Worm (Caenorhabditis elegans) whole organism, L2 larva: ENCODE measurements around the gene srt-32.

Experiments used
- nhr-77 ChIP-seq: fragments of 150-350 bp; optimal IDR thresholded peaks from 2 replicates; lab custom pipeline; 2014; ENCODE audit warnings: missing biosample characterization, missing genetic modification characterization
- snpc-4 ChIP-seq: fragments of 150-350 bp; optimal IDR thresholded peaks from 2 replicates; lab custom pipeline; 2014; ENCODE audit warnings: missing biosample characterization, missing genetic modification characterization
- unc-39 ChIP-seq: fragments of 150-350 bp; optimal IDR thresholded peaks from 2 replicates; lab custom pipeline; 2014; ENCODE audit warnings: missing biosample characterization, missing genetic modification characterization
- unc-62 ChIP-seq: fragments of 150-350 bp; optimal IDR thresholded peaks from 2 replicates; lab custom pipeline; 2014; ENCODE audit warnings: missing biosample characterization, missing genetic modification reagents, missing genetic modification characterization

DNA sequence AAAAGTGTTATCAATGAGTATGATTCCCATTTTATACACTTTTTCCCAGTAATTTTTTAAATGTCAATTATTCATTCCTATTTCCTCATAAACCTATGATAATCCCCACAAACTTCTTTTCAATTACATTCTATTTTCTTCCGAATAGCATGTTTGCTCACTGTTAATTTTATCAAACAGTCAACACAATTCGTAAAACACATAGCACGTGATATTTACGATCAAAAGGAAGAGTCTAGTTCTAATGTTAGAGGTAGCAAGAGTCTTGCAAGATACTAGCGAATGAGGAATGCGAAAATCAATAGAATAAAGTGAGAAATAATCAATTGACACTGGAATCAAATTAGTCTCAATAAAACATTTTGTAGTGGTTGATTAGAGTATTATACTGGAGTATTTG lies 20.1 kb upstream of the srt-32 start:
- TF ChIP-seq snpc-4, result no peak
- TF ChIP-seq nhr-77, result no peak
- no peak for TF ChIP-seq unc-62 (GFP tag; lab: Kevin White, UChicago)
- TF ChIP-seq unc-39, result no peak
